Fruit fly (Drosophila melanogaster) whole organism, embryonic: ENCODE data around the gene CG15375.

Experiments used
- Blimp-1 ChIP-seq: fragments of 200-800 bp; sonication (Bioruptor generic); optimal IDR thresholded peaks from 3 replicates; lab custom pipeline; 2018; ENCODE audit warnings: missing biosample characterization, missing genetic modification characterization, mild to moderate bottlenecking, moderate library complexity, missing genetic modification reagents
- C15 ChIP-seq: fragments of 200-800 bp; sonication (Bioruptor generic); IDR thresholded peaks from 3 replicates; pipeline ENCODE4 v1.3.6; 2022; ENCODE audit warnings: missing biosample characterization, missing genetic modification characterization
- CG10267 ChIP-seq: fragments of 200-800 bp; sonication (Bioruptor generic); optimal IDR thresholded peaks from 2 replicates; lab custom pipeline; 2018; ENCODE audit warnings: missing biosample characterization, mild to moderate bottlenecking, missing genetic modification characterization, moderate library complexity
- CG10274 ChIP-seq: fragments of 200-800 bp; sonication (Bioruptor generic); optimal IDR thresholded peaks from 3 replicates; lab custom pipeline; 2017; ENCODE audit warnings: missing biosample characterization, mild to moderate bottlenecking, missing genetic modification characterization
- CG11696 ChIP-seq: fragments of 200-800 bp; sonication (Bioruptor generic); IDR thresholded peaks from 2 replicates; pipeline ENCODE4 v1.3.6; 2022; ENCODE audit warnings: missing biosample characterization, missing genetic modification characterization
- CG13894 ChIP-seq: fragments of 200-800 bp; sonication (Bioruptor generic); optimal IDR thresholded peaks from 3 replicates; lab custom pipeline; 2018; ENCODE audit warnings: missing biosample characterization, mild to moderate bottlenecking, missing genetic modification characterization, moderate library complexity
- CG14050 ChIP-seq: fragments of 200-800 bp; sonication (Bioruptor generic); IDR thresholded peaks from 3 replicates; pipeline ENCODE4 v1.3.6; 2022; ENCODE audit warnings: missing biosample characterization, missing genetic modification characterization
- CG14441 ChIP-seq: fragments of 200-800 bp; sonication (Bioruptor generic); IDR thresholded peaks from 2 replicates; pipeline ENCODE4 v1.3.6; 2022; ENCODE audit warnings: missing biosample characterization, missing genetic modification characterization
- CG14860 ChIP-seq: fragments of 200-800 bp; sonication (Bioruptor generic); IDR thresholded peaks from 3 replicates; pipeline ENCODE4 v1.3.6; 2022; ENCODE audit warnings: missing biosample characterization, missing genetic modification characterization; ENCODE audit not compliant: partially characterized antibody
- CG1529 ChIP-seq: fragments of 200-800 bp; sonication (Bioruptor generic); optimal IDR thresholded peaks from 3 replicates; lab custom pipeline; 2018; ENCODE audit warnings: missing biosample characterization, missing genetic modification characterization
- CG15696 ChIP-seq: fragments of 200-800 bp; sonication (Bioruptor generic); optimal IDR thresholded peaks from 2 replicates; lab custom pipeline; 2019; ENCODE audit warnings: missing biosample characterization, mild to moderate bottlenecking, missing genetic modification characterization, moderate library complexity
- CG30403 ChIP-seq: fragments of 200-800 bp; sonication (Bioruptor generic); optimal IDR thresholded peaks from 3 replicates; lab custom pipeline; 2016; ENCODE audit warnings: missing biosample characterization, missing genetic modification characterization
- CG31441 ChIP-seq: fragments of 200-800 bp; sonication (Bioruptor generic); IDR thresholded peaks from 2 replicates; pipeline ENCODE4 v1.3.6; 2022; ENCODE audit warnings: missing biosample characterization, missing genetic modification characterization
- CG3281 ChIP-seq: fragments of 200-800 bp; sonication (Bioruptor generic); optimal IDR thresholded peaks from 3 replicates; lab custom pipeline; 2017; ENCODE audit warnings: missing biosample characterization, mild to moderate bottlenecking, missing genetic modification characterization
- CG3726 ChIP-seq: fragments of 200-800 bp; sonication (Bioruptor generic); IDR thresholded peaks from 3 replicates; pipeline ENCODE4, ENCODE4 v1.3.6; 2022; ENCODE audit warnings: missing biosample characterization, missing genetic modification characterization
- CG3847 ChIP-seq: fragments of 200-800 bp; sonication (Bioruptor generic); IDR thresholded peaks from 2 replicates; pipeline ENCODE4 v1.3.6; 2022; ENCODE audit warnings: missing biosample characterization, missing genetic modification characterization
- CG3995 ChIP-seq: fragments of 200-800 bp; sonication (Bioruptor generic); optimal IDR thresholded peaks from 3 replicates; lab custom pipeline; 2016; ENCODE audit warnings: missing biosample characterization, missing genetic modification characterization
- CG4404 ChIP-seq: fragments of 200-800 bp; sonication (Bioruptor generic); IDR thresholded peaks from 2 replicates; pipeline ENCODE4 v1.3.6; 2022; ENCODE audit warnings: missing biosample characterization, missing genetic modification characterization
- CG6813 ChIP-seq: fragments of 200-800 bp; sonication (Bioruptor generic); optimal IDR thresholded peaks from 2 replicates; lab custom pipeline; 2017; ENCODE audit warnings: missing biosample characterization, missing genetic modification characterization, mild to moderate bottlenecking, moderate library complexity, missing genetic modification reagents
- CG7963 ChIP-seq: fragments of 200-800 bp; sonication (Bioruptor generic); IDR thresholded peaks from 3 replicates; pipeline ENCODE4 v1.3.6; 2022; ENCODE audit warnings: missing biosample characterization, missing genetic modification characterization; ENCODE audit not compliant: partially characterized antibody
- CkIIα-i1 ChIP-seq: fragments of 200-800 bp; sonication (Bioruptor generic); IDR thresholded peaks from 2 replicates; pipeline ENCODE4 v1.3.6; 2022; ENCODE audit warnings: missing biosample characterization, missing genetic modification characterization
- Dll ChIP-seq: fragments of 200-800 bp; sonication (Bioruptor generic); IDR thresholded peaks from 4 replicates; pipeline ENCODE4 v1.3.6; 2022; ENCODE audit warnings: missing biosample characterization, missing genetic modification characterization; ENCODE audit not compliant: partially characterized antibody
- Drgx ChIP-seq: fragments of 200-800 bp; sonication (Bioruptor generic); IDR thresholded peaks from 2 replicates; pipeline ENCODE4 v1.3.6; 2022; ENCODE audit warnings: missing biosample characterization, missing genetic modification characterization
- Fer2 ChIP-seq: fragments of 200-800 bp; sonication (Bioruptor generic); optimal IDR thresholded peaks from 2 replicates; lab custom pipeline; 2018; ENCODE audit warnings: missing biosample characterization, mild to moderate bottlenecking, missing genetic modification characterization, moderate library complexity
- HLH3B ChIP-seq: fragments of 200-800 bp; sonication (Bioruptor generic); IDR thresholded peaks from 2 replicates; pipeline ENCODE4 v1.3.6; 2022; ENCODE audit warnings: missing biosample characterization, missing genetic modification characterization
- Hr3 ChIP-seq: fragments of 200-800 bp; sonication (Bioruptor generic); optimal IDR thresholded peaks from 3 replicates; lab custom pipeline; 2016; ENCODE audit warnings: missing biosample characterization, missing genetic modification characterization
- Lim3 ChIP-seq: fragments of 200-800 bp; sonication (Bioruptor generic); IDR thresholded peaks from 2 replicates; pipeline ENCODE4 v1.3.6; 2022; ENCODE audit warnings: missing biosample characterization, missing genetic modification characterization
- Mad ChIP-seq: fragments of 200-800 bp; sonication (Bioruptor generic); optimal IDR thresholded peaks from 2 replicates; lab custom pipeline; 2016; ENCODE audit warnings: missing biosample characterization, missing genetic modification characterization
- Myb ChIP-seq: fragments of 200-800 bp; sonication (Bioruptor generic); optimal IDR thresholded peaks from 2 replicates; lab custom pipeline; 2016; ENCODE audit warnings: missing biosample characterization, missing genetic modification characterization
- Scr ChIP-seq: fragments of 200-800 bp; sonication (Bioruptor generic); IDR thresholded peaks from 2 replicates; pipeline ENCODE4 v1.3.6; 2022; ENCODE audit warnings: missing biosample characterization, missing genetic modification characterization; ENCODE audit not compliant: partially characterized antibody
- Sox100B ChIP-seq: fragments of 200-800 bp; sonication (Bioruptor generic); optimal IDR thresholded peaks from 3 replicates; lab custom pipeline; 2018; ENCODE audit warnings: missing biosample characterization, mild to moderate bottlenecking, missing genetic modification characterization
- Trl ChIP-seq, 3 experiments: fragments of >200 bp in 2 of 3; fragments of 200-800 bp in 1 of 3; sonication (Bioruptor generic) in 1 of 3; optimal IDR thresholded peaks; 2 replicates in 1 of 3; 3 replicates in 2 of 3; lab custom pipeline; 2016 to 2017; ENCODE audit warnings: missing biosample characterization in 1 of 3, missing genetic modification characterization in 1 of 3
- bab2 ChIP-seq: fragments of 200-800 bp; sonication (Bioruptor generic); optimal IDR thresholded peaks from 2 replicates; lab custom pipeline; 2016; ENCODE audit warnings: missing biosample characterization, missing genetic modification characterization
- cas ChIP-seq: fragments of 200-800 bp; sonication (Bioruptor generic); IDR thresholded peaks from 2 replicates; pipeline ENCODE4 v1.3.6; 2022; ENCODE audit warnings: missing biosample characterization, missing genetic modification characterization
- chm ChIP-seq: fragments of 200-800 bp; sonication (Bioruptor generic); IDR thresholded peaks from 2 replicates; pipeline ENCODE4 v1.3.6; 2022; ENCODE audit warnings: missing biosample characterization, missing genetic modification characterization
- cwo ChIP-seq: fragments of 200-800 bp; sonication (Bioruptor generic); optimal IDR thresholded peaks from 3 replicates; lab custom pipeline; 2017; ENCODE audit warnings: missing biosample characterization, missing genetic modification characterization, mild to moderate bottlenecking, moderate library complexity, missing genetic modification reagents
- disco-r ChIP-seq: fragments of 200-800 bp; sonication (Bioruptor generic); optimal IDR thresholded peaks from 2 replicates; lab custom pipeline; 2016; ENCODE audit warnings: missing biosample characterization, missing genetic modification characterization
- ftz-f1 ChIP-seq: fragments of 200-800 bp; sonication (Bioruptor generic); optimal IDR thresholded peaks from 2 replicates; lab custom pipeline; 2016; ENCODE audit warnings: missing biosample characterization, missing genetic modification characterization
- jumu ChIP-seq: fragments of 200-800 bp; sonication (Bioruptor generic); optimal IDR thresholded peaks from 3 replicates; lab custom pipeline; 2016; ENCODE audit warnings: missing biosample characterization, missing genetic modification characterization
- kah ChIP-seq: fragments of 200-800 bp; sonication (Bioruptor generic); optimal IDR thresholded peaks from 2 replicates; lab custom pipeline; 2018; ENCODE audit warnings: missing biosample characterization, mild to moderate bottlenecking, missing genetic modification characterization
- klu ChIP-seq: fragments of 200-800 bp; sonication (Bioruptor generic); IDR thresholded peaks from 2 replicates; pipeline ENCODE4 v1.3.6; 2022; ENCODE audit warnings: missing biosample characterization, missing genetic modification characterization
- oc ChIP-seq: fragments of 200-800 bp; sonication (Bioruptor generic); optimal IDR thresholded peaks from 2 replicates; lab custom pipeline; 2018; ENCODE audit warnings: missing biosample characterization, mild to moderate bottlenecking, missing genetic modification characterization, moderate library complexity
- ro ChIP-seq: fragments of 200-800 bp; sonication (Bioruptor generic); IDR thresholded peaks from 2 replicates; pipeline ENCODE4 v1.3.6; 2022; ENCODE audit warnings: missing biosample characterization, missing genetic modification characterization
- salm ChIP-seq: fragments of 200-800 bp; sonication (Bioruptor generic); optimal IDR thresholded peaks from 2 replicates; lab custom pipeline; 2018; ENCODE audit warnings: missing biosample characterization, mild to moderate bottlenecking, missing genetic modification characterization
- sens ChIP-seq: fragments of 200-800 bp; sonication (Bioruptor generic); peaks from one replicate; lab custom pipeline; 2016; ENCODE audit warnings: missing biosample characterization, missing genetic modification characterization
- sisA ChIP-seq: fragments of 200-800 bp; sonication (Bioruptor generic); IDR thresholded peaks from 2 replicates; pipeline ENCODE4 v1.3.6; 2022; ENCODE audit warnings: missing biosample characterization, missing genetic modification characterization
- ssp ChIP-seq: fragments of 200-800 bp; sonication (Bioruptor generic); IDR thresholded peaks from 2 replicates; pipeline ENCODE4 v1.3.6; 2022; ENCODE audit warnings: missing biosample characterization, missing genetic modification characterization
- tll ChIP-seq, 2 experiments: fragments of 200-800 bp in 1 of 2; fragments of >200 bp in 1 of 2; sonication (Bioruptor generic) in 1 of 2; optimal IDR thresholded peaks; 2 replicates each; lab custom pipeline; 2017 to 2019; ENCODE audit warnings: missing biosample characterization in 2 of 2, missing genetic modification characterization in 2 of 2, mild to moderate bottlenecking in 1 of 2, moderate library complexity in 1 of 2
- ttk ChIP-seq: fragments of 200-800 bp; sonication (Bioruptor generic); IDR thresholded peaks from 2 replicates; pipeline ENCODE4 v2.1.2; 2022; ENCODE audit warnings: missing biosample characterization, missing genetic modification characterization
- wor ChIP-seq: fragments of 200-800 bp; sonication (Bioruptor generic); IDR thresholded peaks from 2 replicates; pipeline ENCODE4 v1.3.6; 2022; ENCODE audit warnings: missing biosample characterization, missing genetic modification characterization
- zfh1 ChIP-seq: fragments of 200-800 bp; sonication (Bioruptor generic); IDR thresholded peaks from 3 replicates; pipeline ENCODE4 v1.3.6; 2022; ENCODE audit warnings: missing biosample characterization, missing genetic modification characterization

CG15375 gene

DNA sequence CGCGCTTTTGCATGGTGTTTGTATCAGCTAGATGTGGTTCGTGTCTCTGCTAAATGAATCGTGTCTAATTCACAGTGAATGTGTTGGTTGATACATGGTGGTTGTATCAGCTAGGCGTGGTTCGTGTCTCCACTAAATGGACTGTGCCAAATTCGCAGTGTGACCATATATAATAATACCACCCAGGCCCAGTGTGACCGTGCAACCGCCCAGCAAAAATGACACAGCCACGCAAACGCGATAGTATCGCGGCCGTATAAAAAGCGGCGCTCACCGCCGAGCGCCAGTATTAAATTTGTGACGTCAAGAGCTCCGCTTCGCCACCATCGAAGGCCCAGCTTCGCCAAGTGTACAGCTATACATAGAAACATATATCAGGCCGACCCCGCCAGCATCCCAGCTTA, 4.7 kb downstream of the CG15375 start, which contains the start of gene cib (continued):
- TF ChIP-seq sens (GFP tag; lab: Kevin White, UChicago) (no peak), Scr (peak; percentile 82), CG10274 (GFP tag; lab: Kevin White, UChicago) (no peak), CG3847 (GFP tag; lab: Robert Waterston, UW) (peak; percentile 81), Fer2 (tag; lab: Kevin White, UChicago) (no peak), Lim3 (GFP tag; lab: Robert Waterston, UW) (no peak), CG3726 (GFP tag; lab: Robert Waterston, UW) (no peak), Hr3 (GFP tag; lab: Kevin White, UChicago) (no peak), jumu (GFP tag; lab: Kevin White, UChicago) (no peak), ssp (GFP tag; lab: Robert Waterston, UW) (peak; percentile 23; the same call in 1 of the 2 replicates), CG14050 (GFP tag; lab: Robert Waterston, UW) (no peak), Trl (optimal IDR thresholded peaks at IDR 0.05; lab: Kevin White, UChicago) (no peak), Trl (GFP tag; optimal IDR thresholded peaks at IDR 0.05; lab: Kevin White, UChicago) (peak; percentile 47), cas (GFP tag; lab: Robert Waterston, UW) (no peak), CG15696 (tag; lab: Kevin White, UChicago) (no peak), chm (GFP tag; lab: Robert Waterston, UW) (peak; percentile 56; the same call in 1 of the 2 replicates), ro (GFP tag; lab: Robert Waterston, UW) (no peak), disco-r (GFP tag; lab: Kevin White, UChicago) (no peak), CG3995 (GFP tag; lab: Kevin White, UChicago) (no peak), CG31441 (GFP tag; lab: Robert Waterston, UW) (peak; percentile 39; the same call in 1 of the 2 replicates), HLH3B (no peak), zfh1 (GFP tag; lab: Robert Waterston, UW) (no peak), sisA (GFP tag; lab: Robert Waterston, UW) (no peak), CG30403 (GFP tag; lab: Kevin White, UChicago) (no peak), wor (GFP tag; lab: Robert Waterston, UW) (no peak), CG3281 (GFP tag; lab: Kevin White, UChicago) (peak; percentile 13), CG13894 (tag; lab: Kevin White, UChicago) (peak; percentile 57), CG6813 (GFP tag; lab: Kevin White, UChicago) (no peak), klu (GFP tag; lab: Robert Waterston, UW) (no peak), tll (GFP tag; optimal IDR thresholded peaks at IDR 0.05; lab: Kevin White, UChicago) (no peak), ftz-f1 (GFP tag; lab: Kevin White, UChicago) (peak; percentile 55), bab2 (GFP tag; lab: Kevin White, UChicago) (no peak), C15 (GFP tag; lab: Robert Waterston, UW) (no peak), Blimp-1 (GFP tag; lab: Kevin White, UChicago) (no peak), Myb (GFP tag; lab: Kevin White, UChicago) (peak; percentile 56), CG7963 (GFP tag; lab: Robert Waterston, UW) (peak; percentile 62; the same call in 2 of the 3 replicates), Drgx (GFP tag; lab: Robert Waterston, UW) (peak; percentile 52), CG1529 (GFP tag; lab: Kevin White, UChicago) (no peak), CkIIα-i1 (no peak), Mad (GFP tag; lab: Kevin White, UChicago) (peak; percentile 18), CG10267 (tag; lab: Kevin White, UChicago) (peak; percentile 77), CG11696 (GFP tag; lab: Robert Waterston, UW) (peak; percentile 17), Sox100B (GFP tag; lab: Kevin White, UChicago) (no peak), CG4404 (no peak), ttk (GFP tag; lab: Robert Waterston, UW) (no peak), kah (GFP tag; lab: Kevin White, UChicago) (no peak), salm (tag; lab: Kevin White, UChicago) (peak; percentile 25), Dll (GFP tag; lab: Robert Waterston, UW) (peak; percentile 78), CG14441 (GFP tag; lab: Robert Waterston, UW) (no peak), oc (tag; lab: Kevin White, UChicago) (no peak), CG14860 (GFP tag; lab: Robert Waterston, UW) (peak; percentile 50; the same call in 2 of the 3 replicates), cwo (GFP tag; lab: Kevin White, UChicago) (no peak)
